Fruit fly (Drosophila melanogaster) whole organism, embryonic: ENCODE data around the gene CG7906.

ENCODE experiments used
- Adf1 ChIP-seq: fragments of 200-800 bp; sonication (Bioruptor generic); IDR thresholded peaks from 2 replicates; pipeline ENCODE4 v1.3.6; 2022; ENCODE audit warnings: missing biosample characterization, missing genetic modification characterization
- Bteb2 ChIP-seq: fragments of 200-800 bp; sonication (Bioruptor generic); optimal IDR thresholded peaks from 2 replicates; lab custom pipeline; 2016; ENCODE audit warnings: missing biosample characterization, missing genetic modification characterization
- CG10267 ChIP-seq: fragments of 200-800 bp; sonication (Bioruptor generic); optimal IDR thresholded peaks from 2 replicates; lab custom pipeline; 2018; ENCODE audit warnings: missing biosample characterization, mild to moderate bottlenecking, missing genetic modification characterization, moderate library complexity
- CG11398 ChIP-seq: fragments of 200-800 bp; sonication (Bioruptor generic); optimal IDR thresholded peaks from 2 replicates; lab custom pipeline; 2016; ENCODE audit warnings: missing biosample characterization, missing genetic modification characterization
- CG11504 ChIP-seq: fragments of 200-800 bp; sonication (Bioruptor generic); optimal IDR thresholded peaks from 3 replicates; lab custom pipeline; 2019; ENCODE audit warnings: missing biosample characterization, mild to moderate bottlenecking, missing genetic modification characterization, moderate library complexity
- CG15514 ChIP-seq: fragments of 200-800 bp; sonication (Bioruptor generic); optimal IDR thresholded peaks from 3 replicates; lab custom pipeline; 2017; ENCODE audit warnings: missing biosample characterization, missing genetic modification characterization, mild to moderate bottlenecking, moderate library complexity, missing genetic modification reagents
- CG17186 ChIP-seq: fragments of 200-800 bp; sonication (Bioruptor generic); optimal IDR thresholded peaks from 3 replicates; lab custom pipeline; 2017; ENCODE audit warnings: missing biosample characterization, missing genetic modification reagents, missing genetic modification characterization
- CG17829 ChIP-seq: fragments of 200-800 bp; optimal IDR thresholded peaks from 2 replicates; lab custom pipeline; 2019; ENCODE audit warnings: missing biosample characterization, mild to moderate bottlenecking, missing genetic modification characterization, moderate library complexity
- CG18262 ChIP-seq: fragments of 200-800 bp; optimal IDR thresholded peaks from 3 replicates; lab custom pipeline; 2019; ENCODE audit warnings: missing biosample characterization, mild to moderate bottlenecking, missing genetic modification characterization, moderate library complexity
- CG31388 ChIP-seq: fragments of 200-800 bp; sonication (Bioruptor generic); optimal IDR thresholded peaks from 2 replicates; lab custom pipeline; 2016; ENCODE audit warnings: missing biosample characterization, missing genetic modification characterization
- CG3407 ChIP-seq: fragments of 200-800 bp; sonication (Bioruptor generic); optimal IDR thresholded peaks from 2 replicates; lab custom pipeline; 2018; ENCODE audit warnings: missing biosample characterization, mild to moderate bottlenecking, missing genetic modification characterization
- CG4282 ChIP-seq: fragments of 200-800 bp; sonication (Bioruptor generic); optimal IDR thresholded peaks from 2 replicates; lab custom pipeline; 2016; ENCODE audit warnings: missing biosample characterization, missing genetic modification characterization
- CG4617 ChIP-seq: fragments of 200-800 bp; sonication (Bioruptor generic); optimal IDR thresholded peaks from 3 replicates; lab custom pipeline; 2016; ENCODE audit warnings: missing biosample characterization, missing genetic modification characterization, borderline replicate concordance
- CG4820 ChIP-seq: fragments of 200-800 bp; sonication (Bioruptor generic); optimal IDR thresholded peaks from 3 replicates; lab custom pipeline; 2016; ENCODE audit warnings: missing biosample characterization, missing genetic modification characterization
- CG6175 ChIP-seq: fragments of 200-800 bp; sonication (Bioruptor generic); IDR thresholded peaks from 3 replicates; pipeline ENCODE4 v1.3.6; 2022; ENCODE audit warnings: missing biosample characterization, missing genetic modification characterization
- CG7745 ChIP-seq: fragments of 200-800 bp; sonication (Bioruptor generic); optimal IDR thresholded peaks from 2 replicates; lab custom pipeline; 2018; ENCODE audit warnings: missing biosample characterization, mild to moderate bottlenecking, missing genetic modification characterization, moderate library complexity
- CG8281 ChIP-seq: fragments of 200-800 bp; sonication (Bioruptor generic); optimal IDR thresholded peaks from 2 replicates; lab custom pipeline; 2018; ENCODE audit warnings: missing biosample characterization, mild to moderate bottlenecking, missing genetic modification characterization, moderate library complexity
- CG8290 ChIP-seq, 3 experiments: fragments of 200-800 bp; sonication (Bioruptor generic); optimal IDR thresholded peaks; 2 replicates each; lab custom pipeline; 2016 to 2019; ENCODE audit warnings: missing biosample characterization in 3 of 3, missing genetic modification characterization in 3 of 3, mild to moderate bottlenecking in 2 of 3, moderate library complexity in 1 of 3
- CHES-1-like ChIP-seq: fragments of 200-800 bp; sonication (Bioruptor generic); optimal IDR thresholded peaks from 2 replicates; lab custom pipeline; 2016; ENCODE audit warnings: missing biosample characterization, missing genetic modification characterization
- CoRest ChIP-seq: fragments of 200-800 bp; sonication (Bioruptor generic); optimal IDR thresholded peaks from 3 replicates; lab custom pipeline; 2018; ENCODE audit warnings: missing biosample characterization, mild to moderate bottlenecking, missing genetic modification characterization, moderate library complexity
- D19A ChIP-seq: fragments of 200-800 bp; optimal IDR thresholded peaks from 3 replicates; lab custom pipeline; 2019; ENCODE audit warnings: missing biosample characterization, mild to moderate bottlenecking, missing genetic modification characterization, moderate library complexity
- Doc3 ChIP-seq: fragments of 200-800 bp; sonication (Bioruptor generic); IDR thresholded peaks from 3 replicates; pipeline ENCODE4 v1.3.6; 2022; ENCODE audit warnings: missing biosample characterization, missing genetic modification characterization; ENCODE audit not compliant: partially characterized antibody
- Ets65A ChIP-seq: fragments of 200-800 bp; sonication (Bioruptor generic); peaks from one replicate; lab custom pipeline; 2016; ENCODE audit warnings: missing biosample characterization, missing genetic modification characterization
- Gug ChIP-seq: fragments of 200-800 bp; sonication (Bioruptor generic); IDR thresholded peaks from 4 replicates; pipeline ENCODE4 v1.3.6; 2022; ENCODE audit warnings: missing biosample characterization, missing genetic modification characterization
- Hmr ChIP-seq: fragments of 200-800 bp; sonication (Bioruptor generic); optimal IDR thresholded peaks from 3 replicates; lab custom pipeline; 2017; ENCODE audit warnings: mild to moderate bottlenecking, missing biosample characterization, missing genetic modification reagents, missing genetic modification characterization
- Kr ChIP-seq: fragments of 200-800 bp; sonication (Bioruptor generic); optimal IDR thresholded peaks from 2 replicates; lab custom pipeline; 2017; ENCODE audit warnings: missing biosample characterization, mild to moderate bottlenecking, missing genetic modification characterization
- MBD-R2 ChIP-seq: fragments of 200-800 bp; sonication (Bioruptor generic); IDR thresholded peaks from 2 replicates; pipeline ENCODE4 v1.3.6; 2022; ENCODE audit warnings: missing biosample characterization, missing genetic modification characterization
- NC2β ChIP-seq: fragments of 200-800 bp; sonication (Bioruptor generic); optimal IDR thresholded peaks from 2 replicates; lab custom pipeline; 2016; ENCODE audit warnings: missing biosample characterization, missing genetic modification characterization
- Ptx1 ChIP-seq: fragments of 200-800 bp; sonication (Bioruptor generic); IDR thresholded peaks from 2 replicates; pipeline ENCODE4 v1.3.6; 2022; ENCODE audit warnings: missing biosample characterization, missing genetic modification characterization
- Scr ChIP-seq: fragments of 200-800 bp; sonication (Bioruptor generic); IDR thresholded peaks from 2 replicates; pipeline ENCODE4 v1.3.6; 2022; ENCODE audit warnings: missing biosample characterization, missing genetic modification characterization; ENCODE audit not compliant: partially characterized antibody
- Sin3A ChIP-seq: fragments of >200 bp; optimal IDR thresholded peaks from 2 replicates; lab custom pipeline; 2018
- Xrp1 ChIP-seq: fragments of 200-800 bp; sonication (Bioruptor generic); IDR thresholded peaks from 2 replicates; pipeline ENCODE4 v1.3.6; 2022; ENCODE audit warnings: missing biosample characterization, missing genetic modification characterization
- amos ChIP-seq: fragments of 200-800 bp; sonication (Bioruptor generic); IDR thresholded peaks from 2 replicates; pipeline ENCODE4 v1.3.6; 2022; ENCODE audit warnings: missing biosample characterization, missing genetic modification characterization; ENCODE audit not compliant: partially characterized antibody
- bsh ChIP-seq, 2 experiments: fragments of 200-800 bp; sonication (Bioruptor generic); optimal IDR thresholded peaks; 2 replicates each; lab custom pipeline; 2017 to 2018; ENCODE audit warnings: mild to moderate bottlenecking in 2 of 2, missing biosample characterization in 2 of 2, missing genetic modification characterization in 2 of 2, moderate library complexity in 1 of 2
- ci ChIP-seq: fragments of 200-800 bp; sonication (Bioruptor generic); IDR thresholded peaks from 3 replicates; pipeline ENCODE4 v1.3.6; 2022; ENCODE audit warnings: missing biosample characterization, missing genetic modification characterization
- dmrt11E ChIP-seq: fragments of 200-800 bp; sonication (Bioruptor generic); optimal IDR thresholded peaks from 3 replicates; lab custom pipeline; 2018; ENCODE audit warnings: missing biosample characterization, mild to moderate bottlenecking, missing genetic modification characterization, moderate library complexity
- dpn ChIP-seq, 2 experiments: fragments of 200-800 bp; sonication (Bioruptor generic); optimal IDR thresholded peaks; 3 replicates each; lab custom pipeline; 2016; ENCODE audit warnings: missing biosample characterization in 2 of 2, missing genetic modification characterization in 2 of 2
- hkb ChIP-seq, 2 experiments: fragments of 200-800 bp in 1 of 2; fragments of >200 bp in 1 of 2; sonication (Bioruptor generic) in 1 of 2; IDR thresholded peaks in 1 of 2; optimal IDR thresholded peaks in 1 of 2; 2 replicates each; pipeline versions ENCODE4 v1.3.6 to Lab custom; 2017 to 2022; ENCODE audit warnings: missing biosample characterization in 1 of 2, missing genetic modification characterization in 1 of 2
- knrl ChIP-seq: fragments of 200-800 bp; sonication (Bioruptor generic); IDR thresholded peaks from 3 replicates; pipeline ENCODE4 v1.3.6; 2022; ENCODE audit warnings: missing biosample characterization, missing genetic modification characterization; ENCODE audit not compliant: partially characterized antibody
- nmo ChIP-seq: fragments of 200-800 bp; sonication (Bioruptor generic); optimal IDR thresholded peaks from 2 replicates; lab custom pipeline; 2018; ENCODE audit warnings: missing biosample characterization, mild to moderate bottlenecking, missing genetic modification characterization, moderate library complexity
- row ChIP-seq: fragments of 200-800 bp; sonication (Bioruptor generic); IDR thresholded peaks from 3 replicates; pipeline ENCODE4 v1.3.6; 2022; ENCODE audit warnings: missing biosample characterization, missing genetic modification characterization
- sens ChIP-seq: fragments of 200-800 bp; sonication (Bioruptor generic); peaks from one replicate; lab custom pipeline; 2016; ENCODE audit warnings: missing biosample characterization, missing genetic modification characterization
- sob ChIP-seq: fragments of 200-800 bp; sonication (Bioruptor generic); IDR thresholded peaks from 2 replicates; pipeline ENCODE4 v1.3.6; 2022; ENCODE audit warnings: missing biosample characterization, missing genetic modification characterization
- tup ChIP-seq: fragments of 200-800 bp; sonication (Bioruptor generic); optimal IDR thresholded peaks from 2 replicates; lab custom pipeline; 2016; ENCODE audit warnings: missing biosample characterization, mild to moderate bottlenecking, missing genetic modification characterization, moderate library complexity
- wdn ChIP-seq: fragments of 200-800 bp; sonication (Bioruptor generic); IDR thresholded peaks from 2 replicates; pipeline ENCODE4 v1.3.6; 2022; ENCODE audit warnings: missing biosample characterization, missing genetic modification characterization
- wor ChIP-seq: fragments of 200-800 bp; sonication (Bioruptor generic); IDR thresholded peaks from 2 replicates; pipeline ENCODE4 v1.3.6; 2022; ENCODE audit warnings: missing biosample characterization, missing genetic modification characterization
- zfh2 ChIP-seq: fragments of 200-800 bp; sonication (Bioruptor generic); optimal IDR thresholded peaks from 2 replicates; lab custom pipeline; 2016; ENCODE audit warnings: missing biosample characterization, missing genetic modification characterization

CG7906 gene

DNA sequence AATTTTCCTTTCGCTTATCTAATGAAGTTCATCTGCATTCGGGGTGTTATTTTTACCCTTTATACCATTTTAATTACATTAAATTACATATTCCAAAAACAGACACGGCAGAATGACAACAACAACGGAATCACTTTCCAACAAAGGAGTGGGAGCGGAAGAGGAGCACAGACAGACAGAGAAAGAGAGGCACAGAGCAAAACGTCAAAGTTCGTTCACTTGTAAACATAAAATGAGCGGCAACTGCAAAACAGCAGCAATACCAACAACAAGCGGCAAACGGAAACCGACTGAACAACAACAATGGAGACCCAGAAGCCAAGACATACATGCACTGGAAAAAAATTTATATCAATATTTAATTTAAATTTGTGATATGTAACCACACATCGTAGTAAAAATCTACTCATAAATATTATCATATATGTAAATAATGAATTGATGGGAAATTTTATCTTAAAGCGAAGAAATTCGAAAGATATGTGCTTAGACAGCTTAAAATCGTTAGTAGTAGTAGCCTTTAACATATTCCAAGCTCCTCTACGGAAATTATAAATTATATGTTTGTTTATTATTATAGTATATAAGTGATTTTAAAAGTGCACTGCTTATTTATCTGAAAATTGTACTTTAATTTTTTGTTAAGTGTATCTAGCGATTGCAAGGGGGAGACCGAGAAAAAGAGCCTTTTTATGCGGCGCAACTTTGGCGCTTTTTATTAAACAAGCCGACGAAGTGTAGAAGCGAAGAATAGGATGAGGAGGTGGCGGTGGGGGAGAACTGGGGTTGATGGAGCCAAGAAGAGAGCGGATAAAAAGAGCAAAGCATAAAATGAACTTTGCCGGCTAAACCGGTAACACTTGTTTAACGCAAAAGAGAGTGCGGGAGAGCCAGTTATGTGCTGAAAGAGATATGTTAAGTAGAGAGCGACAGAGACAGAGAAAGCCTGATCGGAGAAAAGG, 36.0 kb downstream of the CG7906 start (continued):
- TF ChIP-seq CG8281 (tag; lab: Kevin White, UChicago) (peak; percentile 77), wdn (peak; percentile 53; the same call in 1 of the 2 replicates), zfh2 (GFP tag; lab: Kevin White, UChicago) (no peak), Ets65A (GFP tag; lab: Kevin White, UChicago) (no peak), CG10267 (tag; lab: Kevin White, UChicago) (peak; percentile 88), row (GFP tag; lab: Robert Waterston, UW) (peak; percentile 86), CG3407 (GFP tag; lab: Kevin White, UChicago) (peak; percentile 87), CHES-1-like (GFP tag; lab: Kevin White, UChicago) (no peak), dmrt11E (tag; lab: Kevin White, UChicago) (peak; percentile 97), CoRest (tag; lab: Kevin White, UChicago) (peak; percentile 97), CG4282 (GFP tag; lab: Kevin White, UChicago) (no peak), Doc3 (GFP tag; lab: Robert Waterston, UW) (no peak), D19A (peak; percentile 48), hkb (optimal IDR thresholded peaks at IDR 0.05; lab: Kevin White, UChicago) (no peak), hkb (GFP tag; IDR thresholded peaks at IDR 0.05; lab: Robert Waterston, UW) (peak; percentile 82), tup (GFP tag; lab: Kevin White, UChicago) (no peak), CG15514 (GFP tag; lab: Kevin White, UChicago) (peak; percentile 55), Kr (GFP tag; lab: Kevin White, UChicago) (peak; percentile 64), dpn (GFP tag; optimal IDR thresholded peaks at IDR 0.05; lab: Kevin White, UChicago) (peak in 1 of 2 experiments; percentile 83), CG6175 (GFP tag; lab: Robert Waterston, UW) (no peak; the same call in 2 of the 3 replicates), CG8290 (GFP tag; optimal IDR thresholded peaks at IDR 0.05; lab: Kevin White, UChicago) (peak; percentile 77), CG8290 (tag; optimal IDR thresholded peaks at IDR 0.05; lab: Kevin White, UChicago) (peak in 1 of 2 experiments; percentile 13), sob (peak; percentile 73), Sin3A (lab: Kevin White, UChicago) (no peak), Gug (GFP tag; lab: Robert Waterston, UW) (no peak), Hmr (GFP tag; lab: Kevin White, UChicago) (peak; percentile 89), Scr (GFP tag; lab: Robert Waterston, UW) (no peak), sens (GFP tag; lab: Kevin White, UChicago) (peak; percentile 88), ci (GFP tag; lab: Robert Waterston, UW) (peak; percentile 47; the same call in 1 of the 3 replicates), MBD-R2 (no peak), Ptx1 (GFP tag; lab: Robert Waterston, UW) (peak; percentile 85), CG11504 (tag; lab: Kevin White, UChicago) (peak; percentile 89), nmo (GFP tag; lab: Kevin White, UChicago) (peak; percentile 70), wor (GFP tag; lab: Robert Waterston, UW) (peak; percentile 68), Bteb2 (GFP tag; lab: Kevin White, UChicago) (no peak), CG11398 (peak; percentile 1), CG17829 (tag; lab: Kevin White, UChicago) (peak; percentile 67), CG4820 (peak; percentile 89), Xrp1 (GFP tag; lab: Robert Waterston, UW) (peak; percentile 83), CG18262 (tag; lab: Kevin White, UChicago) (peak; percentile 87), knrl (no peak), amos (no peak), CG17186 (no peak), CG31388 (GFP tag; lab: Kevin White, UChicago) (peak; percentile 5), bsh (GFP tag; optimal IDR thresholded peaks at IDR 0.05; lab: Kevin White, UChicago) (peak; percentile 94 to 98), NC2β (GFP tag; lab: Kevin White, UChicago) (peak; percentile 16), Adf1 (GFP tag; lab: Robert Waterston, UW) (peak; percentile 27; the same call in 1 of the 2 replicates), CG4617 (GFP tag; lab: Kevin White, UChicago) (peak; percentile 52), CG7745 (tag; lab: Kevin White, UChicago) (no peak)
